Worm (Caenorhabditis elegans): ENCODE data around the gene F26D2.13.

- no peak for TF ChIP-seq skn-1 (tag; optimal IDR thresholded peaks at IDR 0.05)
- TF ChIP-seq lir-3 (tag; optimal IDR thresholded peaks at IDR 0.05): no peak
- TF ChIP-seq rbr-2 (tag; optimal IDR thresholded peaks at IDR 0.05): no peak
- TF ChIP-seq lin-39 (tag; optimal IDR thresholded peaks at IDR 0.05): no peak
- TF ChIP-seq lin-13 (GFP tag; optimal IDR thresholded peaks at IDR 0.05): no peak
- no peak for TF ChIP-seq ztf-11 (tag; optimal IDR thresholded peaks at IDR 0.05)
These were observed 24.9 kb downstream of the F26D2.13 start, which contains the start of gene srh-145 for ce11 chrV:16410521-16410920.
